Worm (Caenorhabditis elegans) whole organism, midembryonic: ENCODE measurements around the gene rund-1.

Experiments
- flt-1 ChIP-seq: fragments of 200-800 bp; sonication (Bioruptor generic); IDR thresholded peaks from 2 replicates; pipeline ENCODE4 v1.3.6; 2022; ENCODE audit warnings: missing genetic modification characterization, missing compliant biosample characterization
- med-1 ChIP-seq: sonication (generic microtip); optimal IDR thresholded peaks from 2 replicates; lab custom pipeline; 2017; ENCODE audit warnings: missing genetic modification characterization, mild to moderate bottlenecking, missing compliant biosample characterization, antibody characterized with exemption, missing genetic modification reagents; ENCODE audit not compliant: insufficient read depth
- ref-1 ChIP-seq: fragments of 200-800 bp; sonication (Bioruptor generic); conservative IDR thresholded peaks from 2 replicates; pipeline ENCODE4 v1.3.6; 2022; ENCODE audit warnings: missing genetic modification reagents, missing genetic modification characterization, missing compliant biosample characterization
- tab-1 ChIP-seq: fragments of 200-800 bp; sonication (Bioruptor generic); IDR thresholded peaks from 2 replicates; pipeline ENCODE4 v1.3.6; 2022; ENCODE audit warnings: missing genetic modification characterization, missing compliant biosample characterization
- ztf-29 ChIP-seq: fragments of 200-800 bp; sonication (Bioruptor generic); IDR thresholded peaks from 2 replicates; pipeline ENCODE4 v1.3.6; 2022; ENCODE audit warnings: missing genetic modification reagents, missing genetic modification characterization, missing compliant biosample characterization

DNA sequence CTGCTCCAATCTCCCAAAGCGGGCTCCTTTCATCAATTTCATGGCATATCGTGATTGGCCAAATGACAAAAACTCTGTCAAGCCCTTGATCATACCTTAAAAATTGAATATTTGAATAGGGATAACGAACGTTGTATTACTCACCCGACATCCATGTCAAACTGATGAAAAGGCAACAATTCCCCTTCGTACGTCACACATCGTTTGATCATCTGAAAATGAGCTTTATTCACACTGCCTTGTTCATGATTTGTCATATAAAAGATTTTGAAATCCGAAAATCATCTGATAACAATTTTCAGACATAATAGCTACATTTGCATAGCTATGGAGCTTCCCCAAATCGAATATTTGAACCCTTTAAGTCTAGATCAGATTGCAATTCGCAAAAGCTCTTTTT is 44.9 kb upstream of the rund-1 start, which contains the start of gene M02A10.1:
- TF ChIP-seq med-1 (no peak), flt-1 (GFP tag; lab: Robert Waterston, UW) (no peak), tab-1 (GFP tag; lab: Robert Waterston, UW) (no peak), ref-1 (GFP tag; lab: Robert Waterston, UW) (no peak), ztf-29 (GFP tag; lab: Robert Waterston, UW) (no peak)
